2 worm cellular contexts compared by ENCODE assay signal in genomic region chrX:13959849-13960248, ce11.
TF ChIP-seq lines count a peak whose summit lies in the region.

TSS of gene syx-2 (plus strand) at chrX:13960149.

TF ChIP-seq in whole organism, L1 larva, 84 proteins besides CTCF, POLR2A, EP300 and RAD21:
- no peak for TF ChIP-seq fkh-10 (GFP tag; optimal IDR thresholded peaks at IDR 0.05; lab: Kevin White, UChicago)
- no peak for TF ChIP-seq zag-1 (tag; optimal IDR thresholded peaks at IDR 0.05; lab: Kevin White, UChicago)
- no peak for TF ChIP-seq alr-1 (tag; optimal IDR thresholded peaks at IDR 0.05; lab: Kevin White, UChicago; ENCODE audit: borderline replicate concordance)
- no peak for TF ChIP-seq irx-1 (tag; optimal IDR thresholded peaks at IDR 0.05; lab: Kevin White, UChicago)
- TF ChIP-seq nhr-85 (tag; lab: Kevin White, UChicago), result peak; percentile 4
TF ChIP-seq in whole organism, L1 larva: peak in this region for 1.

TF ChIP-seq in whole organism, L3 larva, 47 proteins besides CTCF, POLR2A, EP300 and RAD21:
- no peak for TF ChIP-seq zag-1 (tag; optimal IDR thresholded peaks at IDR 0.05; lab: Kevin White, UChicago)
- peak; percentile 57 for TF ChIP-seq pha-4 (tag; optimal IDR thresholded peaks at IDR 0.05; lab: Kevin White, UChicago)
- no peak for TF ChIP-seq egl-27 (tag; optimal IDR thresholded peaks at IDR 0.05; lab: Kevin White, UChicago)
- TF ChIP-seq lin-15B (tag; optimal IDR thresholded peaks at IDR 0.05; lab: Kevin White, UChicago), result no peak
- TF ChIP-seq nhr-77 (tag; optimal IDR thresholded peaks at IDR 0.05; lab: Kevin White, UChicago), result no peak
- TF ChIP-seq elt-3 (tag; optimal IDR thresholded peaks at IDR 0.05; lab: Kevin White, UChicago), result no peak
- no peak for TF ChIP-seq snpc-4 (tag; optimal IDR thresholded peaks at IDR 0.05; lab: Kevin White, UChicago)
